Worm (Caenorhabditis elegans) whole organism, L4 larva: ENCODE data around the gene Y39B6A.5.
A peak's percentile ranks its signal among the peaks of the same experiment; 100 is the strongest.

Experiments used
- D1046.2 ChIP-seq: fragments of 200-800 bp; sonication (Bioruptor generic); IDR thresholded peaks from 2 replicates; pipeline ENCODE4 v1.3.6; 2022; ENCODE audit warnings: missing genetic modification characterization, missing compliant biosample characterization
- F37D6.2 ChIP-seq: sonication (generic microtip); optimal IDR thresholded peaks from 2 replicates; lab custom pipeline; 2016; ENCODE audit warnings: mild to moderate bottlenecking, missing genetic modification characterization, missing compliant biosample characterization
- F49E8.2 ChIP-seq: sonication (generic microtip); optimal IDR thresholded peaks from 2 replicates; lab custom pipeline; 2016; ENCODE audit warnings: missing compliant biosample characterization, mild to moderate bottlenecking, missing genetic modification characterization, borderline replicate concordance
- R02D3.7 ChIP-seq: fragments of 150-350 bp; sonication (generic microtip); optimal IDR thresholded peaks from 3 replicates; lab custom pipeline; 2014; ENCODE audit warnings: missing biosample characterization, missing genetic modification characterization
- Y48G9A.11 ChIP-seq: fragments of 200-800 bp; sonication (Bioruptor generic); IDR thresholded peaks from 2 replicates; pipeline ENCODE4 v1.3.6; 2022; ENCODE audit warnings: missing genetic modification reagents, missing genetic modification characterization, missing compliant biosample characterization
- Y5F2A.4 ChIP-seq: fragments of 200-800 bp; sonication (Bioruptor generic); optimal IDR thresholded peaks from 2 replicates; lab custom pipeline; 2018; ENCODE audit warnings: mild to moderate bottlenecking, missing genetic modification characterization, missing compliant biosample characterization
- Y75B8A.6 ChIP-seq: fragments of 200-800 bp; sonication (Bioruptor generic); IDR thresholded peaks from 2 replicates; pipeline ENCODE4 v1.3.6; 2022; ENCODE audit warnings: missing genetic modification reagents, missing genetic modification characterization, missing compliant biosample characterization
- ZK546.5 ChIP-seq, 2 experiments: sonication (generic microtip); optimal IDR thresholded peaks; 2 replicates each; lab custom pipeline; 2017; ENCODE audit warnings: missing biosample characterization in 2 of 2, missing genetic modification characterization in 2 of 2
- ceh-20 ChIP-seq: fragments of 200-800 bp; sonication (Bioruptor generic); IDR thresholded peaks from 2 replicates; pipeline ENCODE4 v1.3.6; 2022; ENCODE audit warnings: missing genetic modification reagents, missing genetic modification characterization, missing compliant biosample characterization
- ceh-28 ChIP-seq: fragments of 150-350 bp; optimal IDR thresholded peaks from 2 replicates; lab custom pipeline; 2014; ENCODE audit warnings: missing biosample characterization, missing genetic modification reagents, missing genetic modification characterization
- dmd-6 ChIP-seq: fragments of 200-800 bp; sonication (Bioruptor generic); IDR thresholded peaks from 2 replicates; pipeline ENCODE4 v1.3.6; 2022; ENCODE audit warnings: missing genetic modification reagents, missing genetic modification characterization, missing compliant biosample characterization
- dmd-9 ChIP-seq: fragments of 200-800 bp; sonication (Bioruptor generic); IDR thresholded peaks from 2 replicates; pipeline ENCODE4 v1.3.6; 2022; ENCODE audit warnings: missing genetic modification reagents, missing genetic modification characterization, missing compliant biosample characterization
- dve-1 ChIP-seq: sonication (generic microtip); optimal IDR thresholded peaks from 2 replicates; lab custom pipeline; 2017; ENCODE audit warnings: antibody characterized with exemption, mild to moderate bottlenecking, missing genetic modification characterization, missing compliant biosample characterization; ENCODE audit not compliant: insufficient read depth
- gei-8 ChIP-seq: fragments of 200-800 bp; sonication (Bioruptor generic); optimal IDR thresholded peaks from 2 replicates; lab custom pipeline; 2018; ENCODE audit warnings: mild to moderate bottlenecking, missing genetic modification characterization, missing compliant biosample characterization
- hlh-11 ChIP-seq: fragments of 200-800 bp; sonication (Bioruptor generic); optimal IDR thresholded peaks from 2 replicates; lab custom pipeline; 2018; ENCODE audit warnings: mild to moderate bottlenecking, missing genetic modification characterization, missing compliant biosample characterization
- hlh-30 ChIP-seq: sonication (generic microtip); optimal IDR thresholded peaks from 2 replicates; lab custom pipeline; 2017; ENCODE audit warnings: antibody characterized with exemption, mild to moderate bottlenecking, missing genetic modification characterization, missing compliant biosample characterization; ENCODE audit not compliant: insufficient read depth
- lin-1 ChIP-seq: fragments of 200-800 bp; sonication (Bioruptor generic); IDR thresholded peaks from 2 replicates; pipeline ENCODE4 v1.3.6; 2022; ENCODE audit warnings: missing genetic modification reagents, missing genetic modification characterization, missing compliant biosample characterization
- lin-15B ChIP-seq: fragments of 150-350 bp; sonication (generic microtip); optimal IDR thresholded peaks from 3 replicates; lab custom pipeline; 2014; ENCODE audit warnings: missing biosample characterization, missing genetic modification characterization
- lin-38 ChIP-seq: fragments of 200-800 bp; sonication (Bioruptor generic); IDR thresholded peaks from 2 replicates; pipeline ENCODE4 v1.3.6; 2022; ENCODE audit warnings: missing genetic modification reagents, missing genetic modification characterization, missing compliant biosample characterization
- lsy-2 ChIP-seq, 2 experiments: fragments of 150-350 bp in 1 of 2; sonication (generic microtip) in 1 of 2; optimal IDR thresholded peaks; 2 replicates each; lab custom pipeline; 2014 to 2017; ENCODE audit warnings: missing biosample characterization in 2 of 2, missing genetic modification characterization in 2 of 2
- madf-9 ChIP-seq: fragments of 200-800 bp; sonication (Bioruptor generic); conservative IDR thresholded peaks from 2 replicates; pipeline ENCODE4 v1.3.6; 2022; ENCODE audit warnings: missing genetic modification reagents, missing genetic modification characterization, missing compliant biosample characterization
- nhr-10 ChIP-seq: fragments of 150-350 bp; optimal IDR thresholded peaks from 2 replicates; lab custom pipeline; 2014; ENCODE audit warnings: missing biosample characterization, missing genetic modification characterization
- nhr-111 ChIP-seq: fragments of 200-800 bp; sonication (Bioruptor generic); optimal IDR thresholded peaks from 2 replicates; lab custom pipeline; 2018; ENCODE audit warnings: mild to moderate bottlenecking, missing genetic modification characterization, missing compliant biosample characterization
- nhr-25 ChIP-seq: sonication (generic microtip); optimal IDR thresholded peaks from 2 replicates; lab custom pipeline; 2017; ENCODE audit warnings: missing genetic modification characterization, mild to moderate bottlenecking, missing compliant biosample characterization, antibody characterized with exemption, moderate library complexity, borderline replicate concordance; ENCODE audit not compliant: insufficient read depth
- nhr-28 ChIP-seq: fragments of 150-350 bp; optimal IDR thresholded peaks from 2 replicates; lab custom pipeline; 2014; ENCODE audit warnings: missing biosample characterization, missing genetic modification characterization
- nhr-41 ChIP-seq: fragments of 200-800 bp; sonication (Bioruptor generic); IDR thresholded peaks from 2 replicates; pipeline ENCODE4 v1.3.6; 2022; ENCODE audit warnings: missing genetic modification reagents, missing genetic modification characterization, missing compliant biosample characterization
- nhr-48 ChIP-seq: sonication (generic microtip); optimal IDR thresholded peaks from 2 replicates; lab custom pipeline; 2016; ENCODE audit warnings: mild to moderate bottlenecking, missing genetic modification characterization, missing compliant biosample characterization
- nhr-6 ChIP-seq: fragments of 150-350 bp; optimal IDR thresholded peaks from 2 replicates; lab custom pipeline; 2014; ENCODE audit warnings: missing biosample characterization, missing genetic modification characterization
- nhr-76 ChIP-seq: fragments of 150-350 bp; optimal IDR thresholded peaks from 2 replicates; lab custom pipeline; 2014; ENCODE audit warnings: missing biosample characterization, missing genetic modification characterization
- pha-4 ChIP-seq, 2 experiments: fragments of 150-350 bp in 1 of 2; fragments of 200-800 bp in 1 of 2; sonication (Bioruptor generic) in 1 of 2; IDR thresholded peaks in 1 of 2; optimal IDR thresholded peaks in 1 of 2; 2 replicates each; pipeline versions ENCODE4 v1.3.6 to Lab custom; 2014 to 2022; ENCODE audit warnings: missing genetic modification characterization in 2 of 2, missing genetic modification reagents in 2 of 2, missing biosample characterization in 1 of 2, missing compliant biosample characterization in 1 of 2
- php-3 ChIP-seq: fragments of 200-800 bp; sonication (Bioruptor generic); IDR thresholded peaks from 2 replicates; pipeline ENCODE4 v1.3.6; 2022; ENCODE audit warnings: missing genetic modification reagents, missing genetic modification characterization, missing compliant biosample characterization
- saeg-2 ChIP-seq: fragments of 200-800 bp; sonication (Bioruptor generic); IDR thresholded peaks from 2 replicates; pipeline ENCODE4 v1.3.6; 2022; ENCODE audit warnings: missing genetic modification reagents, missing genetic modification characterization, missing compliant biosample characterization
- sdz-12 ChIP-seq: fragments of 200-800 bp; sonication (Bioruptor generic); optimal IDR thresholded peaks from 2 replicates; lab custom pipeline; 2018; ENCODE audit warnings: mild to moderate bottlenecking, missing genetic modification characterization, missing compliant biosample characterization
- set-16 ChIP-seq: fragments of 200-800 bp; sonication (Bioruptor generic); IDR thresholded peaks from 2 replicates; pipeline ENCODE4 v1.3.6; 2022; ENCODE audit warnings: missing genetic modification reagents, missing genetic modification characterization, missing compliant biosample characterization
- snpc-1.2 ChIP-seq: fragments of 200-800 bp; sonication (Bioruptor generic); IDR thresholded peaks from 2 replicates; pipeline ENCODE4 v1.3.6; 2022; ENCODE audit warnings: missing genetic modification reagents, missing genetic modification characterization, missing compliant biosample characterization
- snpc-4 ChIP-seq: fragments of 150-350 bp; optimal IDR thresholded peaks from 2 replicates; lab custom pipeline; 2014; ENCODE audit warnings: missing biosample characterization, missing genetic modification characterization
- spr-3 ChIP-seq: fragments of 200-800 bp; sonication (Bioruptor generic); optimal IDR thresholded peaks from 2 replicates; lab custom pipeline; 2018; ENCODE audit warnings: mild to moderate bottlenecking, missing genetic modification characterization, missing compliant biosample characterization
- unc-130 ChIP-seq: sonication (generic microtip); optimal IDR thresholded peaks from 2 replicates; lab custom pipeline; 2016; ENCODE audit warnings: missing genetic modification reagents, missing genetic modification characterization, missing compliant biosample characterization
- unc-39 ChIP-seq: sonication (generic microtip); optimal IDR thresholded peaks from 2 replicates; lab custom pipeline; 2017; ENCODE audit warnings: missing biosample characterization, missing genetic modification characterization
- unc-62 ChIP-seq, 3 experiments: fragments of 150-350 bp in 1 of 3; sonication (generic microtip); optimal IDR thresholded peaks in 2 of 3; peaks in 1 of 3; 1 replicate in 1 of 3; 2 replicates in 2 of 3; lab custom pipeline; 2014 to 2017; ENCODE audit warnings: missing biosample characterization in 3 of 3, missing genetic modification characterization in 3 of 3, missing genetic modification reagents in 3 of 3, missing genotype in 1 of 3
- zag-1 ChIP-seq: fragments of 150-350 bp; optimal IDR thresholded peaks from 2 replicates; lab custom pipeline; 2014; ENCODE audit warnings: missing biosample characterization, missing genetic modification characterization
- zfp-2 ChIP-seq: sonication (generic microtip); optimal IDR thresholded peaks from 2 replicates; lab custom pipeline; 2016; ENCODE audit warnings: mild to moderate bottlenecking, missing genetic modification characterization, missing compliant biosample characterization
- zip-2 ChIP-seq: fragments of 150-350 bp; optimal IDR thresholded peaks from 2 replicates; lab custom pipeline; 2014; ENCODE audit warnings: missing biosample characterization, missing genetic modification characterization

The Y39B6A.5 gene

DNA sequence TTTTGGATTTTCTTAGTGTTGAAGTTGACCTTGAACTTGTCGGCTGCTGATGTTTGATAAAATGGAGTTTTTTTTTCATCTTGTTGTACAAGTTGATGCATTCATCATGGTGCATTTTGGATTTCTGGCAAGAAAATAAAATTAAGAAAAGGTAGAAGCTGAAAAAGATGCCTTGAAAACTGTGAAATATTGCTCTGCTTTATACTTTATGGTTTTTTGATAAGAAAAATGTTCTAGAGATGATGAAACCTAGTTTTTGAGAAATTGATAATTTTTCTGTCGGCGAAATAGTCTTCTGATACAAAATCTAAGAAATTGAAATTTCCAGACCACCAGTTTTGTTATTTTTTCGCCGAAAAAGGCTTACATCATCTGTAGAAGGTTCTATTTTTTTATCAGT, 6.3 kb downstream of the Y39B6A.5 start, which contains the start of gene Y39B6A.69:
Gene Y39B6A.69 (minus strand): TSS at position 101 of the 400 bp plus-strand sequence.
- TF ChIP-seq unc-62 (GFP tag; optimal IDR thresholded peaks at IDR 0.05 in 1 of 2; lab: Kevin White, UChicago) (peak in 1 of 2 experiments; percentile 66), unc-62 (tag; optimal IDR thresholded peaks at IDR 0.05; lab: Kevin White, UChicago) (no peak), nhr-111 (GFP tag; lab: Kevin White, UChicago) (no peak), dmd-6 (GFP tag; lab: Robert Waterston, UW) (no peak), lsy-2 (tag; optimal IDR thresholded peaks at IDR 0.05; lab: Kevin White, UChicago) (no peak)
- TF ChIP-seq, all 104 proteins: peak for 1

DNA sequence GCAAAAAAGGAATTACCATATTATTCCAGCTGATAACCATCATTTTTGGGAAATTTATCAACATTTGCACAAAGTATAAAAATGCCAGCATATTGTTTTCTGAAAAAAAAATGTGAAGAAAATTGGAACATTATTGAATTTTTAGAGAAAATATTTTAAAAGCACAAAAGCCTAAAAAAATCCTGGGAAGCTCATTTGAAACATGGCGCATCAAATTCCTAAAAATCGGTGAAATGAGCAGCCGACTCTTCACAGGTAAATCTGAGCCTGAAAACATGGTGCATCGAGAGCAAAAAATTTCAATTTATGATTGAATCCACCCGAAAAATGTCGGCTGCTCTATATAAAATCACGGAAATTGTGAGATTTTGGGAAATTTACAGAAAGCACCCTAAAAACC, 9.6 kb downstream of the Y39B6A.5 start, which contains the start of gene Y39B6A.7:
Gene Y39B6A.7 (minus strand): TSS at position 101 of the 400 bp plus-strand sequence.
- TF ChIP-seq spr-3 (GFP tag; lab: Kevin White, UChicago) (no peak), Y48G9A.11 (GFP tag; lab: Robert Waterston, UW) (no peak), dve-1 (tag; lab: Kevin White, UChicago) (no peak), hlh-30 (no peak)

DNA sequence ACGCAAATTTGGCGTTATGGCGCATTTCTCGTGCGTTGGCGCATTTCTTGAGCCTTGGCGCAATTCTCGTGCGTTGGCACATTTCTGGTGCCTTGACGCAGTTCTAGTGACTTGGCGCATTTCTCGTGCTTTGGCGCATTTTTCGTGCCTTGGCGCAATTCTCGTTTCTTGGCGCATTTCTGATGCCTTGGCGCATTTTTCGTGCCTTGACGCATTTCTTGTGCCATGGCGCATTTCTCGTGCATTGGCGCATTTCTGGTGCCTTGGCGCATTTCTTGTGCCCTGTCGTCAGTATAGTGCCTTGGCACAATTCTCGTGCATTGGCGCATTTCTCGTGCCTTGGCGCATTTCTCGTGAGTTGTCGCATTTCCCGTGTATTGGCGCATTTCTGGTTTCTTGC, 10.3 kb downstream of the Y39B6A.5 start:
- TF ChIP-seq sdz-12 (GFP tag; lab: Kevin White, UChicago), result no peak
- no peak for TF ChIP-seq nhr-76 (tag; lab: Kevin White, UChicago)
- no peak for TF ChIP-seq lin-38 (GFP tag; lab: Robert Waterston, UW)
- no peak for TF ChIP-seq Y75B8A.6 (GFP tag; lab: Robert Waterston, UW)
- TF ChIP-seq nhr-28, result no peak
- TF ChIP-seq nhr-48 (tag; lab: Kevin White, UChicago), result no peak
- no peak for TF ChIP-seq ZK546.5 (tag; optimal IDR thresholded peaks at IDR 0.05; lab: Kevin White, UChicago)
- TF ChIP-seq lin-15B (tag; lab: Kevin White, UChicago), result no peak
- no peak for TF ChIP-seq nhr-41
- TF ChIP-seq R02D3.7 (tag; lab: Kevin White, UChicago), result no peak
- TF ChIP-seq unc-39, result no peak
- TF ChIP-seq D1046.2 (GFP tag; lab: Robert Waterston, UW), result no peak
- TF ChIP-seq F37D6.2 (tag; lab: Kevin White, UChicago), result no peak
- no peak for TF ChIP-seq dmd-6 (GFP tag; lab: Robert Waterston, UW)
- TF ChIP-seq lin-1, result no peak

DNA sequence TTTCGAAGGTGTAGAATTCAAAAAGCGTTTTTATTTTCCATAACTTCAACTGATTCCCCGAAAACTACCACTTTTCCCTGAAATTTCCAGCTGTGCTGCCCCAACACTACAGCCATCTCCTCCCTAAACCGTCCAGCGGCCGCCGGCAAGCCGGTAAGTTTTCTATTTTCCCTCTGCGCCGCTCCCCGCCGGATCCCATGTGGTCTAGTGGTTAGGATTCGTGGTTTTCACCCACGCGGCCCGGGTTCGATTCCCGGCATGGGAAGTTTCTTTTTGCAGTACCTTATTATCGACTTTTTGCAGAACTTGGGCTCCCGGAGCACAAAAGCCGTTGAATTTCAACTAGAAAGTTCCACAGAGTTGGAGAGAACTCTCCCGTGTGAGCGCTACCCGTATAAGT, 16.1 kb downstream of the Y39B6A.5 start:
- no peak for TF ChIP-seq hlh-11 (tag; lab: Kevin White, UChicago)
- TF ChIP-seq gei-8, result no peak
- TF ChIP-seq F49E8.2 (tag; lab: Kevin White, UChicago), result no peak
- peak; percentile 48; the same call in 1 of the 2 replicates for TF ChIP-seq madf-9 (GFP tag; lab: Robert Waterston, UW)
- no peak for TF ChIP-seq Y5F2A.4 (GFP tag; lab: Kevin White, UChicago)
- no peak for TF ChIP-seq nhr-6 (tag; lab: Kevin White, UChicago)
- TF ChIP-seq dmd-9 (GFP tag; lab: Robert Waterston, UW), result peak; percentile 52; the same call in 1 of the 2 replicates
- no peak for TF ChIP-seq nhr-10 (tag; lab: Kevin White, UChicago)
- no peak for TF ChIP-seq unc-130 (GFP tag; lab: Kevin White, UChicago)
- TF ChIP-seq nhr-25, result no peak
- TF ChIP-seq snpc-4 (tag; lab: Kevin White, UChicago), result no peak
- TF ChIP-seq ceh-20 (GFP tag; lab: Robert Waterston, UW), result no peak
- TF ChIP-seq pha-4 (GFP tag; IDR thresholded peaks at IDR 0.05; lab: Robert Waterston, UW), result peak; percentile 62; the same call in 1 of the 2 replicates
- TF ChIP-seq pha-4 (tag; optimal IDR thresholded peaks at IDR 0.05; lab: Kevin White, UChicago), result no peak
- TF ChIP-seq saeg-2 (GFP tag; lab: Robert Waterston, UW), result no peak
- TF ChIP-seq zip-2 (tag; lab: Kevin White, UChicago), result no peak
- no peak for TF ChIP-seq ZK546.5 (tag; optimal IDR thresholded peaks at IDR 0.05; lab: Kevin White, UChicago)
- no peak for TF ChIP-seq snpc-1.2 (GFP tag; lab: Robert Waterston, UW)
- no peak for TF ChIP-seq ceh-28 (tag; lab: Kevin White, UChicago)
- TF ChIP-seq F37D6.2 (tag; lab: Kevin White, UChicago), result no peak
- no peak for TF ChIP-seq zag-1 (tag; lab: Kevin White, UChicago)
- peak; percentile 8 for TF ChIP-seq nhr-48 (tag; lab: Kevin White, UChicago)
- no peak for TF ChIP-seq php-3 (GFP tag; lab: Robert Waterston, UW)
- TF ChIP-seq unc-62 (GFP tag; optimal IDR thresholded peaks at IDR 0.05 in 1 of 2; lab: Kevin White, UChicago), result no peak
- no peak for TF ChIP-seq unc-62 (tag; optimal IDR thresholded peaks at IDR 0.05; lab: Kevin White, UChicago)
- TF ChIP-seq Y48G9A.11 (GFP tag; lab: Robert Waterston, UW), result peak; percentile 62
- TF ChIP-seq D1046.2 (GFP tag; lab: Robert Waterston, UW), result no peak
- peak; percentile 62 for TF ChIP-seq set-16 (GFP tag; lab: Robert Waterston, UW)
- peak; percentile 0 for TF ChIP-seq zfp-2 (tag; lab: Kevin White, UChicago)
